Worm (Caenorhabditis elegans) whole organism, early embryonic: ENCODE data around the gene C46C11.3.

Experiments used
- ama-1 ChIP-seq: fragments of 150-350 bp; optimal IDR thresholded peaks from 2 replicates; lab custom pipeline; 2014
- ets-7 ChIP-seq: sonication (generic microtip); optimal IDR thresholded peaks from 2 replicates; lab custom pipeline; 2016; ENCODE audit warnings: missing genotype, missing genetic modification characterization, missing compliant biosample characterization
- hnd-1 ChIP-seq: sonication (generic microtip); optimal IDR thresholded peaks from 2 replicates; lab custom pipeline; 2016; ENCODE audit warnings: missing genetic modification characterization, missing compliant biosample characterization
- scrt-1 ChIP-seq: fragments of 200-800 bp; sonication (Bioruptor generic); IDR thresholded peaks from 2 replicates; pipeline ENCODE4 v1.3.6; 2022; ENCODE audit warnings: missing genetic modification characterization, missing compliant biosample characterization
- tra-4 ChIP-seq: sonication (generic microtip); optimal IDR thresholded peaks from 2 replicates; lab custom pipeline; 2017; ENCODE audit warnings: missing genetic modification characterization, missing compliant biosample characterization

ce11 chrX:4615034-4615433, 7.1 kb upstream of the C46C11.3 start:
- TF ChIP-seq ama-1 (lab: Kevin White, UChicago) = no peak
- no peak for TF ChIP-seq tra-4
- no peak for TF ChIP-seq scrt-1 (GFP tag; lab: Robert Waterston, UW)
- no peak for TF ChIP-seq ets-7
- TF ChIP-seq hnd-1 (tag; lab: Kevin White, UChicago) = no peak
